Fruit fly (Drosophila melanogaster): ENCODE data around the gene He.

He gene

dm6 chr2L:14022130-14022735, 49.5 kb upstream of the He start (continued):
- TF ChIP-seq dysf (GFP tag; IDR thresholded peaks at IDR 0.05): peak; percentile 97
- peak; percentile 43 for TF ChIP-seq CG18011 (GFP tag; optimal IDR thresholded peaks at IDR 0.05)
- peak; percentile 88 for TF ChIP-seq sens (GFP tag)
- peak; percentile 85 for TF ChIP-seq CG32767 (GFP tag; IDR thresholded peaks at IDR 0.05)
- no peak for TF ChIP-seq sima (GFP tag; optimal IDR thresholded peaks at IDR 0.05)
- peak; percentile 89 for TF ChIP-seq CG11093 (GFP tag; IDR thresholded peaks at IDR 0.05)
- TF ChIP-seq CrebB (tag; optimal IDR thresholded peaks at IDR 0.05): peak; percentile 80
- TF ChIP-seq dmrt11E (tag; optimal IDR thresholded peaks at IDR 0.05): peak; percentile 95
- no peak for TF ChIP-seq CG3995 (GFP tag; optimal IDR thresholded peaks at IDR 0.05)
- peak; percentile 87 for TF ChIP-seq Ada2b (GFP tag; IDR thresholded peaks at IDR 0.05)
- peak; percentile 59; the same call in 2 of the 3 replicates for TF ChIP-seq Optix (GFP tag; IDR thresholded peaks at IDR 0.05)
- no peak for TF ChIP-seq Ets97D (GFP tag; optimal IDR thresholded peaks at IDR 0.05)
- peak; percentile 73 for TF ChIP-seq CG4820 (GFP tag; optimal IDR thresholded peaks at IDR 0.05)
- TF ChIP-seq fd64A (GFP tag; optimal IDR thresholded peaks at IDR 0.05): no peak
- TF ChIP-seq mld (GFP tag; IDR thresholded peaks at IDR 0.05; ENCODE audit: partially characterized antibody): no peak
- peak; percentile 91 for TF ChIP-seq CG6683 (GFP tag; optimal IDR thresholded peaks at IDR 0.05)
- TF ChIP-seq D19A (tag; optimal IDR thresholded peaks at IDR 0.05): peak; percentile 89
- TF ChIP-seq aop (GFP tag; IDR thresholded peaks at IDR 0.05): no peak
- TF ChIP-seq Dad (GFP tag; optimal IDR thresholded peaks at IDR 0.05): peak; percentile 48
- peak; percentile 93 for TF ChIP-seq bcd (GFP tag; optimal IDR thresholded peaks at IDR 0.05)
- peak; percentile 95 for TF ChIP-seq Fer3 (tag; optimal IDR thresholded peaks at IDR 0.05)
- TF ChIP-seq Mes4 (GFP tag; optimal IDR thresholded peaks at IDR 0.05): no peak
- 0 out of 2 replicates have a peak, but pooled peaks have one; percentile 3 for TF ChIP-seq hbn (GFP tag; IDR thresholded peaks at IDR 0.05; ENCODE audit: partially characterized antibody)
- no peak for TF ChIP-seq emc (GFP tag; optimal IDR thresholded peaks at IDR 0.05)
- TF ChIP-seq CG7987 (GFP tag; optimal IDR thresholded peaks at IDR 0.05): peak; percentile 60
- TF ChIP-seq CG10321 (GFP tag; IDR thresholded peaks at IDR 0.05): peak; percentile 75; the same call in 1 of the 2 replicates
- TF ChIP-seq prd (optimal IDR thresholded peaks at IDR 0.05): no peak
- peak; percentile 90 for TF ChIP-seq prd (GFP tag; IDR thresholded peaks at IDR 0.05)
- TF ChIP-seq Bgb (GFP tag; IDR thresholded peaks at IDR 0.05; ENCODE audit: partially characterized antibody): no peak
- TF ChIP-seq CG17568 (GFP tag; optimal IDR thresholded peaks at IDR 0.05): peak; percentile 71
- no peak for TF ChIP-seq Atf-2 (GFP tag; optimal IDR thresholded peaks at IDR 0.05)
- TF ChIP-seq tx (GFP tag; optimal IDR thresholded peaks at IDR 0.05): peak; percentile 39
- peak; percentile 92 for TF ChIP-seq CG3407 (GFP tag; optimal IDR thresholded peaks at IDR 0.05)
- peak; percentile 54 for TF ChIP-seq gro (GFP tag; optimal IDR thresholded peaks at IDR 0.05)
- TF ChIP-seq CG13424 (tag; optimal IDR thresholded peaks at IDR 0.05): peak; percentile 98
- peak; percentile 96 for TF ChIP-seq row (GFP tag; IDR thresholded peaks at IDR 0.05)
- no peak for TF ChIP-seq CG12236 (GFP tag; optimal IDR thresholded peaks at IDR 0.05)
- TF ChIP-seq Dip3 (GFP tag; optimal IDR thresholded peaks at IDR 0.05): peak; percentile 2
- TF ChIP-seq fru (optimal IDR thresholded peaks at IDR 0.05): no peak
- peak; percentile 73 for TF ChIP-seq CG3726 (GFP tag; IDR thresholded peaks at IDR 0.05)
- TF ChIP-seq Hr78 (GFP tag; optimal IDR thresholded peaks at IDR 0.05): peak in 1 of 2 experiments; percentile 83
- peak; percentile 96 for TF ChIP-seq oc (tag; optimal IDR thresholded peaks at IDR 0.05)
- peak; percentile 74 for TF ChIP-seq ap (GFP tag; IDR thresholded peaks at IDR 0.05)
- TF ChIP-seq CG14860 (GFP tag; IDR thresholded peaks at IDR 0.05; ENCODE audit: partially characterized antibody): no peak
- no peak for TF ChIP-seq CG13287 (GFP tag; IDR thresholded peaks at IDR 0.05; ENCODE audit: partially characterized antibody)
- TF ChIP-seq ttk (GFP tag; IDR thresholded peaks at IDR 0.05): peak; percentile 89
- peak; percentile 95 for TF ChIP-seq CG6765 (GFP tag; optimal IDR thresholded peaks at IDR 0.05)
- no peak for TF ChIP-seq bbx (GFP tag; IDR thresholded peaks at IDR 0.05; ENCODE audit: partially characterized antibody)
- peak; percentile 62 for TF ChIP-seq CG8290 (GFP tag; optimal IDR thresholded peaks at IDR 0.05)
- peak in 1 of 2 experiments; percentile 93 for TF ChIP-seq CG8290 (tag; optimal IDR thresholded peaks at IDR 0.05)
- TF ChIP-seq Dek (tag; optimal IDR thresholded peaks at IDR 0.05): peak; percentile 96

All from whole organism, embryonic.